Fruit fly (Drosophila melanogaster) Kc167 (cell line): ENCODE measurements around the gene Lcp65Ab1.

Experiments
- Myc ChIP-seq: fragments of >200 bp; optimal IDR thresholded peaks from 2 replicates; lab custom pipeline; 2017; ENCODE audit warnings: missing external identifiers
- Sin3A ChIP-seq: fragments of >200 bp; optimal IDR thresholded peaks from 2 replicates; lab custom pipeline; 2018; ENCODE audit warnings: missing external identifiers
- h ChIP-seq: fragments of >200 bp; optimal IDR thresholded peaks from 3 replicates; lab custom pipeline; 2018; ENCODE audit warnings: missing external identifiers
- insv ChIP-seq: fragments of >200 bp; optimal IDR thresholded peaks from 3 replicates; lab custom pipeline; 2018; ENCODE audit warnings: missing external identifiers
- psq ChIP-seq: fragments of >200 bp; optimal IDR thresholded peaks from 2 replicates; lab custom pipeline; 2017; ENCODE audit warnings: missing external identifiers

- no peak for TF ChIP-seq h (lab: Kevin White, UChicago)
- TF ChIP-seq insv (lab: Kevin White, UChicago) = no peak
- TF ChIP-seq Myc (lab: Kevin White, UChicago) = no peak
- no peak for TF ChIP-seq psq (lab: Kevin White, UChicago)
- no peak for TF ChIP-seq Sin3A (lab: Kevin White, UChicago)
Observed at dm6 chr3L:6160514-6160913, 11.2 kb downstream of the Lcp65Ab1 start, which contains the start of gene Cpr65Az.
